Fruit fly (Drosophila melanogaster): ENCODE measurements around the gene CG6696.

DNA sequence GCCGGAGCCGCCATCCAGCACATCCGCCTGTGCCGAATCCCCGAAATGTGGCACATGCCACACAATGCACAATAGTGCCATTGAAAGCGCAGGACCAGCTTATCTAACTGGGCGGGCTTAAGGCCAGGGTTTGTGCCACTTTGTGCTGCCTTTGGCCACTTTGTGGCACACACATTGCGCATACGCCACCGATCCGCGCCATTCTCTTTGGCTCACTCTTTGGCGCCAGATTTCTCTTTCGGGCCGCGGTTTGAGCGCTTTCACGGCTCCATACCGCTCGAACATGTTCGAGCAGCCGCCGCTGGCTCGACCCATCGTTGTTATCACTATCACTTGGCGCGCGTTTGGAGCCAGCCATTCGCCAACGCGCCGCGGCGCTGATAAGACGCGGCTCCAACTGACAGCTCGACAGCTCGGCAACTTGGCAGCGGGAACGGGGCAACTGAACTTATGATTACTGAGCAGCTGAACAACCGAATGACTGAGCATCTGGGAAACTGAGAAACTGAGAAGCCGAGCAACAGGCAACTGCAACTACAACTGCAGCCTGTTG lies 3.8 kb upstream of the CG6696 start:
- TF ChIP-seq h (optimal IDR thresholded peaks at IDR 0.05) (no peak), ttk (optimal IDR thresholded peaks at IDR 0.05) (no peak), insv (optimal IDR thresholded peaks at IDR 0.05) (no peak), Myc (optimal IDR thresholded peaks at IDR 0.05) (no peak)

All from Kc167 (cell line).